Fruit fly (Drosophila melanogaster) whole organism, embryonic: ENCODE data around the gene CG4854.

Experiments used
- Atf6 ChIP-seq: fragments of 200-800 bp; sonication (Bioruptor generic); IDR thresholded peaks from 2 replicates; pipeline ENCODE4 v1.3.6; 2022; ENCODE audit warnings: missing biosample characterization, missing genetic modification characterization
- CG10147 ChIP-seq: fragments of 200-800 bp; sonication (Bioruptor generic); optimal IDR thresholded peaks from 2 replicates; lab custom pipeline; 2019; ENCODE audit warnings: missing biosample characterization, mild to moderate bottlenecking, missing genetic modification characterization, moderate library complexity
- CG10209 ChIP-seq: fragments of 200-800 bp; sonication (Bioruptor generic); optimal IDR thresholded peaks from 3 replicates; lab custom pipeline; 2017; ENCODE audit warnings: missing biosample characterization, mild to moderate bottlenecking, missing genetic modification characterization, missing genetic modification reagents
- CG13123 ChIP-seq: fragments of 200-800 bp; sonication (Bioruptor generic); optimal IDR thresholded peaks from 2 replicates; lab custom pipeline; 2016; ENCODE audit warnings: missing biosample characterization, missing genetic modification characterization
- CG14860 ChIP-seq: fragments of 200-800 bp; sonication (Bioruptor generic); IDR thresholded peaks from 3 replicates; pipeline ENCODE4 v1.3.6; 2022; ENCODE audit warnings: missing biosample characterization, missing genetic modification characterization; ENCODE audit not compliant: partially characterized antibody
- CG15073 ChIP-seq: fragments of 200-800 bp; sonication (Bioruptor generic); optimal IDR thresholded peaks from 2 replicates; lab custom pipeline; 2016; ENCODE audit warnings: missing biosample characterization, missing genetic modification characterization
- CG43689 ChIP-seq: fragments of 200-800 bp; sonication (Bioruptor generic); IDR thresholded peaks from 2 replicates; pipeline ENCODE4 v1.3.6; 2022; ENCODE audit warnings: missing biosample characterization, missing genetic modification characterization
- CG6683 ChIP-seq: fragments of 200-800 bp; sonication (Bioruptor generic); optimal IDR thresholded peaks from 2 replicates; lab custom pipeline; 2017; ENCODE audit warnings: missing biosample characterization, mild to moderate bottlenecking, missing genetic modification characterization, missing genetic modification reagents
- CG6791 ChIP-seq: fragments of 200-800 bp; sonication (Bioruptor generic); IDR thresholded peaks from 3 replicates; pipeline ENCODE4 v1.3.6; 2022; ENCODE audit warnings: missing biosample characterization, missing genetic modification characterization; ENCODE audit not compliant: partially characterized antibody
- CG7745 ChIP-seq: fragments of 200-800 bp; sonication (Bioruptor generic); optimal IDR thresholded peaks from 2 replicates; lab custom pipeline; 2018; ENCODE audit warnings: missing biosample characterization, mild to moderate bottlenecking, missing genetic modification characterization, moderate library complexity
- CG7987 ChIP-seq: fragments of 200-800 bp; sonication (Bioruptor generic); optimal IDR thresholded peaks from 2 replicates; lab custom pipeline; 2018; ENCODE audit warnings: missing biosample characterization, mild to moderate bottlenecking, missing genetic modification characterization, moderate library complexity
- H2.0 ChIP-seq: fragments of 200-800 bp; sonication (Bioruptor generic); IDR thresholded peaks from 2 replicates; pipeline ENCODE4 v1.3.6; 2022; ENCODE audit warnings: missing biosample characterization, missing genetic modification characterization
- HmgZ ChIP-seq: fragments of 200-800 bp; sonication (Bioruptor generic); optimal IDR thresholded peaks from 2 replicates; lab custom pipeline; 2018; ENCODE audit warnings: missing biosample characterization, mild to moderate bottlenecking, missing genetic modification characterization
- Meics ChIP-seq: fragments of 200-800 bp; sonication (Bioruptor generic); optimal IDR thresholded peaks from 2 replicates; lab custom pipeline; 2017; ENCODE audit warnings: missing biosample characterization, mild to moderate bottlenecking, missing genetic modification characterization
- NC2α ChIP-seq: fragments of 200-800 bp; sonication (Bioruptor generic); optimal IDR thresholded peaks from 2 replicates; lab custom pipeline; 2016; ENCODE audit warnings: missing biosample characterization, missing genetic modification characterization
- NFAT ChIP-seq: fragments of 200-800 bp; sonication (Bioruptor generic); IDR thresholded peaks from 2 replicates; pipeline ENCODE4 v1.3.6; 2022; ENCODE audit warnings: missing biosample characterization, missing genetic modification characterization
- Sry-β ChIP-seq: fragments of 200-800 bp; sonication (Bioruptor generic); optimal IDR thresholded peaks from 2 replicates; lab custom pipeline; 2018; ENCODE audit warnings: missing biosample characterization, mild to moderate bottlenecking, missing genetic modification characterization, moderate library complexity
- ara ChIP-seq: fragments of 200-800 bp; sonication (Bioruptor generic); IDR thresholded peaks from 2 replicates; pipeline ENCODE4 v1.3.6; 2022; ENCODE audit warnings: missing biosample characterization, missing genetic modification characterization
- ato ChIP-seq: fragments of 200-800 bp; sonication (Bioruptor generic); IDR thresholded peaks from 2 replicates; pipeline ENCODE4 v1.3.6; 2022; ENCODE audit warnings: missing biosample characterization, missing genetic modification characterization; ENCODE audit not compliant: partially characterized antibody
- bbx ChIP-seq: fragments of 200-800 bp; sonication (Bioruptor generic); IDR thresholded peaks from 2 replicates; pipeline ENCODE4 v1.3.6; 2022; ENCODE audit warnings: missing biosample characterization, missing genetic modification characterization; ENCODE audit not compliant: partially characterized antibody
- croc ChIP-seq: fragments of 200-800 bp; sonication (Bioruptor generic); conservative IDR thresholded peaks from 3 replicates; pipeline ENCODE4 v1.3.6; 2022; ENCODE audit warnings: missing biosample characterization, missing genetic modification characterization
- dmrt11E ChIP-seq: fragments of 200-800 bp; sonication (Bioruptor generic); optimal IDR thresholded peaks from 3 replicates; lab custom pipeline; 2018; ENCODE audit warnings: missing biosample characterization, mild to moderate bottlenecking, missing genetic modification characterization, moderate library complexity
- dmrt99B ChIP-seq: fragments of 200-800 bp; sonication (Bioruptor generic); optimal IDR thresholded peaks from 2 replicates; lab custom pipeline; 2018; ENCODE audit warnings: missing biosample characterization, mild to moderate bottlenecking, missing genetic modification characterization, moderate library complexity
- en ChIP-seq: fragments of 200-800 bp; sonication (Bioruptor generic); optimal IDR thresholded peaks from 2 replicates; lab custom pipeline; 2016; ENCODE audit warnings: missing biosample characterization, missing genetic modification characterization
- ftz-f1 ChIP-seq: fragments of 200-800 bp; sonication (Bioruptor generic); optimal IDR thresholded peaks from 2 replicates; lab custom pipeline; 2016; ENCODE audit warnings: missing biosample characterization, missing genetic modification characterization
- gce ChIP-seq: fragments of 200-800 bp; sonication (Bioruptor generic); IDR thresholded peaks from 3 replicates; pipeline ENCODE4 v1.3.6; 2022; ENCODE audit warnings: missing biosample characterization, missing genetic modification characterization
- lab ChIP-seq: fragments of 200-800 bp; sonication (Bioruptor generic); optimal IDR thresholded peaks from 3 replicates; lab custom pipeline; 2017; ENCODE audit warnings: missing biosample characterization, missing genetic modification characterization, mild to moderate bottlenecking, moderate library complexity, missing genetic modification reagents
- lov ChIP-seq, 2 experiments: fragments of 200-800 bp in 1 of 2; fragments of >200 bp in 1 of 2; sonication (Bioruptor generic) in 1 of 2; IDR thresholded peaks in 1 of 2; optimal IDR thresholded peaks in 1 of 2; 2 replicates in 1 of 2; 3 replicates in 1 of 2; pipeline versions ENCODE4 v1.3.6 to Lab custom; 2017 to 2022; ENCODE audit warnings: missing biosample characterization in 1 of 2, missing genetic modification characterization in 1 of 2
- nerfin-2 ChIP-seq: fragments of 200-800 bp; sonication (Bioruptor generic); IDR thresholded peaks from 2 replicates; pipeline ENCODE4 v1.3.6; 2022; ENCODE audit warnings: missing biosample characterization, missing genetic modification characterization; ENCODE audit not compliant: partially characterized antibody
- peb ChIP-seq: fragments of 200-800 bp; sonication (Bioruptor generic); IDR thresholded peaks from 2 replicates; pipeline ENCODE4 v1.3.6; 2022; ENCODE audit warnings: missing biosample characterization, missing genetic modification characterization
- prd ChIP-seq, 3 experiments: fragments of >200 bp in 2 of 3; fragments of 200-800 bp in 1 of 3; sonication (Bioruptor generic) in 1 of 3; optimal IDR thresholded peaks in 2 of 3; IDR thresholded peaks in 1 of 3; 2 replicates in 2 of 3; 3 replicates in 1 of 3; pipeline versions ENCODE4 v1.3.6 to Lab custom; 2017 to 2022; ENCODE audit warnings: missing biosample characterization in 1 of 3, missing genetic modification characterization in 1 of 3
- ro ChIP-seq: fragments of 200-800 bp; sonication (Bioruptor generic); IDR thresholded peaks from 2 replicates; pipeline ENCODE4 v1.3.6; 2022; ENCODE audit warnings: missing biosample characterization, missing genetic modification characterization
- scrt ChIP-seq: fragments of 200-800 bp; sonication (Bioruptor generic); optimal IDR thresholded peaks from 2 replicates; lab custom pipeline; 2018; ENCODE audit warnings: missing biosample characterization, mild to moderate bottlenecking, missing genetic modification characterization, moderate library complexity
- sens ChIP-seq: fragments of 200-800 bp; sonication (Bioruptor generic); peaks from one replicate; lab custom pipeline; 2016; ENCODE audit warnings: missing biosample characterization, missing genetic modification characterization
- sr ChIP-seq: fragments of 200-800 bp; sonication (Bioruptor generic); IDR thresholded peaks from 3 replicates; pipeline ENCODE4 v1.3.6; 2022; ENCODE audit warnings: missing biosample characterization, missing genetic modification characterization
- sug ChIP-seq: fragments of 200-800 bp; optimal IDR thresholded peaks from 2 replicates; lab custom pipeline; 2019; ENCODE audit warnings: missing biosample characterization, mild to moderate bottlenecking, missing genetic modification characterization, moderate library complexity
- trh ChIP-seq: fragments of 200-800 bp; sonication (Bioruptor generic); optimal IDR thresholded peaks from 2 replicates; lab custom pipeline; 2016; ENCODE audit warnings: missing biosample characterization, missing genetic modification characterization
- tup ChIP-seq: fragments of 200-800 bp; sonication (Bioruptor generic); optimal IDR thresholded peaks from 2 replicates; lab custom pipeline; 2016; ENCODE audit warnings: missing biosample characterization, mild to moderate bottlenecking, missing genetic modification characterization, moderate library complexity

Gene CG4854

DNA sequence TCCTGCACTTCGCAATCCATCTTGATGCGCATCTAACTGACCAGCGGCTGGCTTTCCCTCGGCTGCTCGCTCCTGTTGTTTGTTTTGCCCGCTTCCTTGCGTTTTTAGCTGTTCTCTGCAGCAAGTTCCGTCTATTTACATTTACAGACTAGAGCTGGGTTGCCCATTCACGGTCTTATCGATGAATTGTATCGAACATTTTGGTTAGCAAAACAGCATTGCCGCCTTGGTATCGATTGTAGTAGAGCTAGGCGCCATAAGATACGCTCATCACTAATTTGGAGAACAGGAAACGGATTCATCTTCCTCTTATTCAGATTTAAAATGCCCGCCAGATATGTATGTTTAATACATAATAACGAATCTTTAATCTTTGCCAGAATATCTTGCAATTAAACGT lies 8.0 kb downstream of the CG4854 start, which contains the start of gene Regnase-1 (continued):
- TF ChIP-seq sr (peak; percentile 92), CG7745 (tag; lab: Kevin White, UChicago) (peak; percentile 38), ro (GFP tag; lab: Robert Waterston, UW) (no peak), CG6683 (GFP tag; lab: Kevin White, UChicago) (peak; percentile 89), en (GFP tag; lab: Kevin White, UChicago) (peak; percentile 89), sug (tag; lab: Kevin White, UChicago) (peak; percentile 88), Meics (peak; percentile 95), CG6791 (GFP tag; lab: Robert Waterston, UW) (peak; percentile 98), bbx (GFP tag; lab: Robert Waterston, UW) (peak; percentile 96), NC2α (peak; percentile 86), gce (GFP tag; lab: Robert Waterston, UW) (peak; percentile 95), CG10209 (peak; percentile 87), CG13123 (GFP tag; lab: Kevin White, UChicago) (peak; percentile 83), CG7987 (GFP tag; lab: Kevin White, UChicago) (peak; percentile 98), scrt (peak; percentile 89), CG14860 (GFP tag; lab: Robert Waterston, UW) (peak; percentile 89), ara (GFP tag; lab: Robert Waterston, UW) (peak; percentile 90), H2.0 (GFP tag; lab: Robert Waterston, UW) (peak; percentile 87), CG15073 (no peak), Atf6 (peak; percentile 89), ftz-f1 (no peak), lab (GFP tag; lab: Kevin White, UChicago) (peak; percentile 98), dmrt99B (tag; lab: Kevin White, UChicago) (peak; percentile 85), tup (peak; percentile 64), CG10147 (GFP tag; lab: Kevin White, UChicago) (peak; percentile 86), dmrt11E (peak; percentile 76), CG43689 (peak; percentile 76), NFAT (peak; percentile 89), ato (GFP tag; lab: Robert Waterston, UW) (peak; percentile 96), sens (GFP tag; lab: Kevin White, UChicago) (peak; percentile 98), trh (GFP tag; lab: Kevin White, UChicago) (peak; percentile 93), nerfin-2 (GFP tag; lab: Robert Waterston, UW) (peak; percentile 89), prd (optimal IDR thresholded peaks at IDR 0.05; lab: Kevin White, UChicago) (no peak), prd (GFP tag; IDR thresholded peaks at IDR 0.05; lab: Robert Waterston, UW) (peak; percentile 62; the same call in 2 of the 3 replicates), Sry-β (GFP tag; lab: Kevin White, UChicago) (peak; percentile 74), croc (GFP tag; lab: Robert Waterston, UW) (peak; percentile 66), lov (optimal IDR thresholded peaks at IDR 0.05; lab: Kevin White, UChicago) (no peak), lov (GFP tag; IDR thresholded peaks at IDR 0.05; lab: Robert Waterston, UW) (peak; percentile 96)

DNA sequence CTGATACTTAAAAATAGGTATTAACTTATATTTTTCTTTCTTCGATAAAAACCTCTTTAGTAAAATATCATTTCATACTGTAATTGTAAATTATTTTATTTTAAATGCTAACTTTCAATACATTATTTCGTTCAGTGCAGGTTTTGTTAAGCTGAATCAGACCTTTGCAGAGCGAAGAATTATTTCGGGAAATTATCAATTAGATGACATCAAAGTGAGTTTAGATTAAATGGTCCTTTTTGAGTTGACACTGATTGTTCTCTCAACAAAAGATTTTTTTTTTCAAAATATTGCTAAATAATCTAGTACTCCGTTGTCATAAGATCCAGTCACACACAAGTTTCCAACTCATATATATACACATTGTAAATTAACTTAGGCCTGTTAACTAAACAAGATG lies 14.6 kb downstream of the CG4854 start, which contains the start of the genes CG33934 and Indy-2:
TSS of gene CG33934 (plus strand) at position 301 of the 400 bp plus-strand sequence.
TSS of gene Indy-2 (plus strand) at position 301 of the 400 bp plus-strand sequence.
- TF ChIP-seq HmgZ (tag; lab: Kevin White, UChicago) (no peak), peb (GFP tag; lab: Robert Waterston, UW) (no peak)
